Worm (Caenorhabditis elegans) whole organism, early embryonic: Measurements from ENCODE around the gene T04B2.3.

Experiments used
- B0310.2 ChIP-seq: sonication (generic microtip); optimal IDR thresholded peaks from 2 replicates; lab custom pipeline; 2016; ENCODE audit warnings: mild to moderate bottlenecking, missing genetic modification characterization, missing compliant biosample characterization
- F13C5.2 ChIP-seq: sonication (generic microtip); optimal IDR thresholded peaks from 2 replicates; lab custom pipeline; 2017; ENCODE audit warnings: mild to moderate bottlenecking, missing genetic modification characterization, inconsistent platforms, missing compliant biosample characterization
- aly-1 ChIP-seq: sonication (generic microtip); optimal IDR thresholded peaks from 2 replicates; lab custom pipeline; 2016; ENCODE audit warnings: missing genetic modification characterization, missing compliant biosample characterization
- ama-1 ChIP-seq: fragments of 150-350 bp; optimal IDR thresholded peaks from 2 replicates; lab custom pipeline; 2014
- ceh-13 ChIP-seq: fragments of 200-800 bp; sonication (Bioruptor generic); optimal IDR thresholded peaks from 2 replicates; lab custom pipeline; 2018; ENCODE audit warnings: mild to moderate bottlenecking, missing genetic modification characterization, missing compliant biosample characterization
- ceh-36 ChIP-seq: sonication (generic microtip); optimal IDR thresholded peaks from 2 replicates; lab custom pipeline; 2016; ENCODE audit warnings: missing genetic modification characterization, inconsistent platforms, missing compliant biosample characterization
- ets-7 ChIP-seq: sonication (generic microtip); optimal IDR thresholded peaks from 2 replicates; lab custom pipeline; 2016; ENCODE audit warnings: missing genotype, missing genetic modification characterization, missing compliant biosample characterization
- flt-1 ChIP-seq: fragments of 200-800 bp; sonication (Bioruptor generic); IDR thresholded peaks from 2 replicates; pipeline ENCODE4 v1.3.6; 2022; ENCODE audit warnings: missing genetic modification characterization, missing compliant biosample characterization
- hmg-4 ChIP-seq: fragments of 200-800 bp; sonication (Bioruptor generic); optimal IDR thresholded peaks from 2 replicates; lab custom pipeline; 2018; ENCODE audit warnings: mild to moderate bottlenecking, missing genetic modification characterization, missing compliant biosample characterization
- hnd-1 ChIP-seq: sonication (generic microtip); optimal IDR thresholded peaks from 2 replicates; lab custom pipeline; 2016; ENCODE audit warnings: missing genetic modification characterization, missing compliant biosample characterization
- sea-1 ChIP-seq: fragments of 200-800 bp; sonication (Bioruptor generic); conservative IDR thresholded peaks from 2 replicates; pipeline ENCODE4 v1.3.6; 2022; ENCODE audit warnings: missing genetic modification characterization, missing compliant biosample characterization
- tbx-11 ChIP-seq: fragments of 200-800 bp; sonication (Bioruptor generic); IDR thresholded peaks from 2 replicates; pipeline ENCODE4 v1.3.6; 2022; ENCODE audit warnings: missing genetic modification characterization, missing compliant biosample characterization
- tra-4 ChIP-seq: sonication (generic microtip); optimal IDR thresholded peaks from 2 replicates; lab custom pipeline; 2017; ENCODE audit warnings: missing genetic modification characterization, missing compliant biosample characterization

DNA sequence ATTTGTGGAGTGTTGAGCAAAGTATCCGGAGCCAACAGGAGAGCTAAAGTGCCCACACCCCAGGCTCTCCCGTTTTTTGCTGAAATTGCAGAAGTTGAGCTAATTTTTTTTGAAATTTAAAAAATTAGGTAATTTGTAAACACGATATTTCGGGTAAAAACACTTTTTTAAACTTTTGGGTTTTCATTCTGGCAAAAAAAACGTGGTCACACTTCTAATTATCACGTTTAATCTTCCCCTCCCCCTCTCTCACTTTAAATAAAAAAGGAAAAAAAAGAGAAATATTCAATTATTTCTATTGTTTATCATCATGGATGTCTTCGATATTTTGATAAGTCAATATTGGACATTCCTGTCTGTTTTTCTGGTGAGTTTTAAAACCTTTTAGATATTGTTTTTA is 14.2 kb upstream of the T04B2.3 start, which contains the start of gene F44D12.6:
- no peak for TF ChIP-seq sea-1 (GFP tag; lab: Robert Waterston, UW)
- TF ChIP-seq ama-1 = no peak
- TF ChIP-seq B0310.2 (tag; lab: Kevin White, UChicago) = no peak
- TF ChIP-seq ets-7 (tag; lab: Kevin White, UChicago) = no peak
- TF ChIP-seq tra-4 (tag; lab: Kevin White, UChicago) = no peak
- TF ChIP-seq aly-1 (tag; lab: Kevin White, UChicago) = no peak
- TF ChIP-seq hmg-4 (GFP tag; lab: Kevin White, UChicago) = no peak
- no peak for TF ChIP-seq ceh-36 (tag; lab: Kevin White, UChicago)
- no peak for TF ChIP-seq ceh-13
- no peak for TF ChIP-seq tbx-11 (GFP tag; lab: Robert Waterston, UW)
- TF ChIP-seq hnd-1 (tag; lab: Kevin White, UChicago) = no peak
- no peak for TF ChIP-seq F13C5.2
- no peak for TF ChIP-seq flt-1 (GFP tag; lab: Robert Waterston, UW)
